Worm (Caenorhabditis elegans): ENCODE results near the gene gbb-1.

Gene gbb-1

ce11 chrX:2942327-2942726 is 15.4 kb upstream of the gbb-1 start:
- TF ChIP-seq zfh-2 (GFP tag; conservative IDR thresholded peaks at IDR 0.05) (peak; percentile 82), snpc-4 (GFP tag; optimal IDR thresholded peaks at IDR 0.05) (no peak), snpc-4 (tag; optimal IDR thresholded peaks at IDR 0.05) (peak in 2 of 4 experiments; percentile 41 to 60), egrh-3 (GFP tag; IDR thresholded peaks at IDR 0.05) (peak; percentile 30; the same call in 1 of the 2 replicates), C06A6.2 (GFP tag; conservative IDR thresholded peaks at IDR 0.05) (0 out of 2 replicates have a peak, but pooled peaks have one; percentile 14), sea-2 (GFP tag; IDR thresholded peaks at IDR 0.05) (no peak), rpc-1 (optimal IDR thresholded peaks at IDR 0.05) (no peak), rpc-1 (tag; optimal IDR thresholded peaks at IDR 0.05) (no peak)

- TF ChIP-seq egl-44 (GFP tag; IDR thresholded peaks at IDR 0.05): no peak
- TF ChIP-seq nfyb-1 (GFP tag; IDR thresholded peaks at IDR 0.05): no peak
- TF ChIP-seq ceh-40 (GFP tag; IDR thresholded peaks at IDR 0.05): no peak
- TF ChIP-seq ets-4 (GFP tag; optimal IDR thresholded peaks at IDR 0.05): no peak
- no peak for TF ChIP-seq egrh-3 (GFP tag; IDR thresholded peaks at IDR 0.05)
- TF ChIP-seq repo-1 (tag; optimal IDR thresholded peaks at IDR 0.05): no peak
- no peak for TF ChIP-seq unc-130 (GFP tag; optimal IDR thresholded peaks at IDR 0.05)
These were observed 14.1 kb upstream of the gbb-1 start for ce11 chrX:2943611-2944010.

- TF ChIP-seq attf-5 (GFP tag; optimal IDR thresholded peaks at IDR 0.05) (no peak), zfh-2 (GFP tag; conservative IDR thresholded peaks at IDR 0.05) (peak; percentile 54; the same call in 1 of the 2 replicates), F57C9.4 (tag; optimal IDR thresholded peaks at IDR 0.05) (no peak), nfya-2 (GFP tag; IDR thresholded peaks at IDR 0.05) (no peak), mcd-1 (GFP tag; IDR thresholded peaks at IDR 0.05) (0 out of 2 replicates have a peak, but pooled peaks have one; percentile 9), madf-3 (GFP tag; IDR thresholded peaks at IDR 0.05) (0 out of 2 replicates have a peak, but pooled peaks have one; percentile 70), lsl-1 (GFP tag; optimal IDR thresholded peaks at IDR 0.05) (no peak), nhr-179 (tag; optimal IDR thresholded peaks at IDR 0.05) (no peak)
These were observed 11.8 kb upstream of the gbb-1 start for ce11 chrX:2945950-2946349.

ce11 chrX:2946508-2947005 is 11.2 kb upstream of the gbb-1 start, which contains the start of the genes Y41G9A.10 and Y41G9A.5:
TSS of gene Y41G9A.10 (minus strand) at chrX:2946558.
TSS of gene Y41G9A.5 (plus strand) at chrX:2946667.
- no peak for TF ChIP-seq B0336.3 (GFP tag; IDR thresholded peaks at IDR 0.05)
- TF ChIP-seq madf-3 (GFP tag; IDR thresholded peaks at IDR 0.05): no peak
- TF ChIP-seq unc-130 (GFP tag; optimal IDR thresholded peaks at IDR 0.05): no peak
- TF ChIP-seq die-1 (tag; optimal IDR thresholded peaks at IDR 0.05): no peak
- no peak for TF ChIP-seq D2030.7 (GFP tag; IDR thresholded peaks at IDR 0.05)
- TF ChIP-seq hlh-12 (tag; optimal IDR thresholded peaks at IDR 0.05): no peak
- TF ChIP-seq ceh-40 (GFP tag; IDR thresholded peaks at IDR 0.05): no peak
- TF ChIP-seq xnd-1 (tag; optimal IDR thresholded peaks at IDR 0.05): no peak
- no peak for TF ChIP-seq ceh-100 (GFP tag; IDR thresholded peaks at IDR 0.05)
- no peak for TF ChIP-seq mxl-1 (tag; optimal IDR thresholded peaks at IDR 0.05)
- no peak for TF ChIP-seq aptf-2 (GFP tag; conservative IDR thresholded peaks at IDR 0.05)

ce11 chrX:2950234-2950633 is 7.5 kb upstream of the gbb-1 start:
- TF ChIP-seq nhr-80 (tag; optimal IDR thresholded peaks at IDR 0.05): no peak
- TF ChIP-seq F23B12.7 (tag; optimal IDR thresholded peaks at IDR 0.05; ENCODE audit: insufficient read depth): no peak
- no peak for TF ChIP-seq him-1 (tag; optimal IDR thresholded peaks at IDR 0.05)
- TF ChIP-seq nfya-1 (tag; optimal IDR thresholded peaks at IDR 0.05; ENCODE audit: borderline replicate concordance, insufficient read depth): no peak
- no peak for TF ChIP-seq lag-1 (GFP tag; IDR thresholded peaks at IDR 0.05)
- no peak for TF ChIP-seq nhr-120 (GFP tag; IDR thresholded peaks at IDR 0.05)
- no peak for TF ChIP-seq mel-28 (tag; optimal IDR thresholded peaks at IDR 0.05; ENCODE audit: borderline replicate concordance)
- TF ChIP-seq ceh-100 (GFP tag; IDR thresholded peaks at IDR 0.05): no peak
- TF ChIP-seq attf-3 (GFP tag; conservative IDR thresholded peaks at IDR 0.05): no peak
- no peak for TF ChIP-seq rpc-1 (optimal IDR thresholded peaks at IDR 0.05)
- TF ChIP-seq rpc-1 (tag; optimal IDR thresholded peaks at IDR 0.05): no peak
